Fruit fly (Drosophila melanogaster) whole organism, prepupa: ENCODE results near the gene CG17597.

ENCODE experiments used
- CG11294 ChIP-seq: fragments of 200-800 bp; sonication (Bioruptor generic); IDR thresholded peaks from 2 replicates; pipeline ENCODE4 v1.3.6; 2022; ENCODE audit warnings: missing biosample characterization, missing genetic modification characterization
- CG31627 ChIP-seq: fragments of 200-800 bp; sonication (Bioruptor generic); optimal IDR thresholded peaks from 3 replicates; lab custom pipeline; 2016; ENCODE audit warnings: missing biosample characterization, missing genetic modification characterization
- Eip93F ChIP-seq: fragments of 200-800 bp; sonication (Bioruptor generic); optimal IDR thresholded peaks from 2 replicates; lab custom pipeline; 2016; ENCODE audit warnings: missing biosample characterization, mild to moderate bottlenecking, missing genetic modification characterization
- Ets21C ChIP-seq: fragments of 200-800 bp; sonication (Bioruptor generic); optimal IDR thresholded peaks from 3 replicates; lab custom pipeline; 2016; ENCODE audit warnings: missing biosample characterization, missing genetic modification characterization
- Hr38 ChIP-seq: sonication (Bioruptor generic); optimal IDR thresholded peaks from 2 replicates; lab custom pipeline; 2016; ENCODE audit warnings: missing biosample characterization, missing genetic modification characterization
- Sox102F ChIP-seq: fragments of 200-800 bp; sonication (Bioruptor generic); optimal IDR thresholded peaks from 2 replicates; lab custom pipeline; 2016; ENCODE audit warnings: missing biosample characterization, mild to moderate bottlenecking, missing genetic modification characterization
- achi ChIP-seq: fragments of 200-800 bp; sonication (Bioruptor generic); optimal IDR thresholded peaks from 3 replicates; lab custom pipeline; 2016; ENCODE audit warnings: missing biosample characterization, missing genetic modification characterization
- topi ChIP-seq: fragments of 200-800 bp; sonication (Bioruptor generic); optimal IDR thresholded peaks from 3 replicates; lab custom pipeline; 2016; ENCODE audit warnings: missing biosample characterization, missing genetic modification characterization

- no peak for TF ChIP-seq achi (GFP tag; lab: Kevin White, UChicago)
- no peak for TF ChIP-seq Eip93F (GFP tag; lab: Kevin White, UChicago)
- no peak for TF ChIP-seq CG11294
- no peak for TF ChIP-seq Ets21C (GFP tag; lab: Kevin White, UChicago)
- no peak for TF ChIP-seq Hr38 (GFP tag; lab: Kevin White, UChicago)
- TF ChIP-seq topi (GFP tag; lab: Kevin White, UChicago), result no peak
- no peak for TF ChIP-seq Sox102F (GFP tag; lab: Kevin White, UChicago)
- no peak for TF ChIP-seq CG31627
Observed at dm6 chr2L:18846843-18847242, 15.9 kb upstream of the CG17597 start.
